Worm (Caenorhabditis elegans): ENCODE measurements around the gene gcy-15.

DNA sequence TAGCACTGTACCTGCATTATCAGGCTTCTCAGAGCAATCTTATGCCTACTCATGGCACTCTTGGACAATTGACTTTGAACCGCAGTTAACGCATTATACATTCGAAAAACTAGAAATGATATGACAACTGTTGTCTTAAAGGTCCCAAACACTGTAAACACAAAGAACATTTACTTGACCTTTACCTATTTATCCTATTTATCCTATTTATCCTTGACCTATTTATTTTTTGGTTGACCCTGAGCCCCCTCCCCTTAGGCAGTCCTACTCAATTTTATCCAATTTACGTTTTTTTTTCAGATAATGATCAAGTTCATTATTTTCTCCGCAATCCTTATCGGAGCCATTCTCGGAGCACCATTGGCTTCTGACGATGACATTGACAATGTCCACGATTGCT is 45.3 kb downstream of the gcy-15 start, which contains the start of the genes T10D4.14 and T10D4.19:
- no peak for TF ChIP-seq nhr-11 (tag; optimal IDR thresholded peaks at IDR 0.05)
- TF ChIP-seq crh-2 (tag; optimal IDR thresholded peaks at IDR 0.05), result no peak
- no peak for TF ChIP-seq ztf-11 (tag; optimal IDR thresholded peaks at IDR 0.05)
- no peak for TF ChIP-seq unc-39 (tag; optimal IDR thresholded peaks at IDR 0.05)
- TF ChIP-seq snpc-4 (tag; optimal IDR thresholded peaks at IDR 0.05), result no peak
- no peak for TF ChIP-seq ztf-4 (tag; optimal IDR thresholded peaks at IDR 0.05)
- TF ChIP-seq sma-9 (GFP tag; optimal IDR thresholded peaks at IDR 0.05), result no peak
- no peak for TF ChIP-seq sma-9 (tag; optimal IDR thresholded peaks at IDR 0.05)
- no peak for TF ChIP-seq nhr-237 (tag; optimal IDR thresholded peaks at IDR 0.05)
- TF ChIP-seq elt-1 (tag; optimal IDR thresholded peaks at IDR 0.05), result no peak
- no peak for TF ChIP-seq mdl-1 (tag; optimal IDR thresholded peaks at IDR 0.05)
- TF ChIP-seq fos-1 (tag; optimal IDR thresholded peaks at IDR 0.05), result no peak
- TF ChIP-seq zag-1 (tag; optimal IDR thresholded peaks at IDR 0.05), result no peak
- TF ChIP-seq nhr-77 (tag; optimal IDR thresholded peaks at IDR 0.05), result no peak
- TF ChIP-seq ceh-16 (tag; optimal IDR thresholded peaks at IDR 0.05), result no peak
